Worm (Caenorhabditis elegans) whole organism, L4/young adult: ENCODE results near the gene F16B12.4.

Experiments
- W03F9.2 ChIP-seq: fragments of 150-350 bp; optimal IDR thresholded peaks from 2 replicates; lab custom pipeline; 2014; ENCODE audit warnings: missing biosample characterization, missing genetic modification characterization
- dao-5 ChIP-seq: sonication (generic microtip); optimal IDR thresholded peaks from 2 replicates; lab custom pipeline; 2016; ENCODE audit warnings: missing genotype, missing genetic modification characterization, moderate library complexity, missing compliant biosample characterization

- TF ChIP-seq dao-5 (peak; percentile 17), W03F9.2 (no peak)
Measured at ce11 chrX:14115480-14116161, 17.2 kb upstream of the F16B12.4 start, which contains the start of gene F28H6.7.
